Worm (Caenorhabditis elegans) whole organism, L3 larva: Measurements from ENCODE around the gene snb-6.

ENCODE experiments used
- ceh-28 ChIP-seq: fragments of 150-350 bp; optimal IDR thresholded peaks from 2 replicates; lab custom pipeline; 2014; ENCODE audit warnings: missing biosample characterization, missing genetic modification reagents, missing genetic modification characterization
- elt-3 ChIP-seq, 3 experiments: fragments of 150-350 bp in 1 of 3; sonication (generic microtip) in 2 of 3; optimal IDR thresholded peaks; 2 replicates in 2 of 3; 4 replicates in 1 of 3; lab custom pipeline; 2014 to 2017; ENCODE audit warnings: missing biosample characterization in 3 of 3, missing genetic modification characterization in 3 of 3
- hmg-11 ChIP-seq: sonication (generic microtip); optimal IDR thresholded peaks from 2 replicates; lab custom pipeline; 2016; ENCODE audit warnings: missing genetic modification characterization, missing compliant biosample characterization
- jun-1 ChIP-seq: fragments of 150-350 bp; optimal IDR thresholded peaks from 2 replicates; lab custom pipeline; 2014; ENCODE audit warnings: missing biosample characterization, missing genetic modification reagents, missing genetic modification characterization
- lin-15B ChIP-seq: fragments of 150-350 bp; optimal IDR thresholded peaks from 2 replicates; lab custom pipeline; 2014; ENCODE audit warnings: missing biosample characterization, missing genetic modification characterization
- nhr-77 ChIP-seq: fragments of 150-350 bp; optimal IDR thresholded peaks from 2 replicates; lab custom pipeline; 2014; ENCODE audit warnings: missing biosample characterization, missing genetic modification characterization
- pha-4 ChIP-seq: fragments of 150-350 bp; optimal IDR thresholded peaks from 2 replicates; lab custom pipeline; 2014; ENCODE audit warnings: missing biosample characterization, missing genetic modification reagents, missing genetic modification characterization
- pqm-1 ChIP-seq: fragments of 150-350 bp; optimal IDR thresholded peaks from 2 replicates; lab custom pipeline; 2017; ENCODE audit warnings: missing biosample characterization, missing genetic modification characterization, inconsistent platforms
- unc-39 ChIP-seq: sonication (generic microtip); optimal IDR thresholded peaks from 4 replicates; lab custom pipeline; 2017; ENCODE audit warnings: missing biosample characterization, missing genetic modification characterization
- unc-62 ChIP-seq: fragments of 150-350 bp; sonication (generic microtip); optimal IDR thresholded peaks from 4 replicates; lab custom pipeline; 2014; ENCODE audit warnings: missing biosample characterization, missing genetic modification reagents, missing genetic modification characterization
- zag-1 ChIP-seq: fragments of 150-350 bp; optimal IDR thresholded peaks from 2 replicates; lab custom pipeline; 2014; ENCODE audit warnings: missing biosample characterization, missing genetic modification characterization

ce11 chrII:8890530-8890929 is 31.0 kb upstream of the snb-6 start:
- TF ChIP-seq ceh-28, result no peak
- no peak for TF ChIP-seq elt-3 (tag; optimal IDR thresholded peaks at IDR 0.05; lab: Kevin White, UChicago)
- TF ChIP-seq hmg-11 (tag; lab: Kevin White, UChicago), result no peak
- no peak for TF ChIP-seq unc-62 (GFP tag; lab: Kevin White, UChicago)
- no peak for TF ChIP-seq zag-1
- TF ChIP-seq jun-1 (tag; lab: Kevin White, UChicago), result no peak
- no peak for TF ChIP-seq pqm-1 (tag; lab: Kevin White, UChicago)
- no peak for TF ChIP-seq lin-15B (tag; lab: Kevin White, UChicago)
- TF ChIP-seq unc-39, result no peak
- TF ChIP-seq pha-4 (tag; lab: Kevin White, UChicago), result no peak
- no peak for TF ChIP-seq nhr-77 (tag; lab: Kevin White, UChicago)
